Worm (Caenorhabditis elegans): ENCODE measurements around the gene insc-1.
A peak's percentile ranks its signal among the peaks of the same experiment; 100 is the strongest.

The insc-1 gene

ce11 chrII:7342884-7343283 is 15.8 kb upstream of the insc-1 start:
- TF ChIP-seq mdl-1 (tag; optimal IDR thresholded peaks at IDR 0.05) (peak; percentile 50), ama-1 (optimal IDR thresholded peaks at IDR 0.05) (peak; percentile 48), nhr-28 (tag; optimal IDR thresholded peaks at IDR 0.05) (no peak), nhr-23 (tag; optimal IDR thresholded peaks at IDR 0.05) (peak; percentile 63), fkh-2 (tag; optimal IDR thresholded peaks at IDR 0.05) (no peak), jun-1 (tag; optimal IDR thresholded peaks at IDR 0.05) (no peak), sea-2 (GFP tag; optimal IDR thresholded peaks at IDR 0.05) (no peak), egl-27 (tag; optimal IDR thresholded peaks at IDR 0.05) (no peak), ceh-9 (tag; optimal IDR thresholded peaks at IDR 0.05) (no peak), ztf-11 (tag; optimal IDR thresholded peaks at IDR 0.05) (no peak), elt-1 (tag; optimal IDR thresholded peaks at IDR 0.05) (no peak), lin-39 (tag; optimal IDR thresholded peaks at IDR 0.05) (no peak), R02D3.7 (tag; optimal IDR thresholded peaks at IDR 0.05) (peak; percentile 0), lin-15B (tag; optimal IDR thresholded peaks at IDR 0.05) (no peak), ceh-28 (tag; optimal IDR thresholded peaks at IDR 0.05) (no peak), nhr-43 (tag; optimal IDR thresholded peaks at IDR 0.05; ENCODE audit: poor library complexity, severe bottlenecking) (peak; percentile 89), nhr-237 (tag; optimal IDR thresholded peaks at IDR 0.05) (no peak)

DNA sequence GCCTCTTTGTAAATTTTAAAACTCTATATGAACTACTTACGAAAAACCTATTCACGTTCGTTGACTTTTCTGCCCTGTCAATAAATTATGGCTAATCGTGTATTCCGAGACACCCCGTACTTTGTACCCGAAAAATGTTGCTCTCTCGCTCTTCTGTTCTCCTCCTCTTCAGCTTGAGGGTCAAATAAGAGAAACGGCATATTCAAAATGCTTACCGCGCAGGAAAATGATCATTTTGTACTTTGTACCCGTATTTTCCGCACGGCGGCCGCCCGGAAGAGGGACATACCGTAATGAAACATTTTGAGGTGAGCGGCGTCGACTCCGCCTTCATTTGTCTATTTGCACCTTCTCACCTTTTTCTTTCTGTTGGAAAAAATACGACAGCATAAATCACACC is 15.0 kb upstream of the insc-1 start:
- TF ChIP-seq pqm-1 (tag; optimal IDR thresholded peaks at IDR 0.05): no peak
- TF ChIP-seq zag-1 (tag; optimal IDR thresholded peaks at IDR 0.05): no peak
- TF ChIP-seq skn-1 (tag; optimal IDR thresholded peaks at IDR 0.05): no peak
- TF ChIP-seq lin-39 (tag; optimal IDR thresholded peaks at IDR 0.05): peak; percentile 34
- TF ChIP-seq ceh-16 (tag; optimal IDR thresholded peaks at IDR 0.05): no peak
- TF ChIP-seq ama-1 (optimal IDR thresholded peaks at IDR 0.05): peak; percentile 86
- no peak for TF ChIP-seq lin-15B (tag; optimal IDR thresholded peaks at IDR 0.05)
- TF ChIP-seq mdl-1 (tag; optimal IDR thresholded peaks at IDR 0.05): no peak
- TF ChIP-seq hmg-11 (tag; optimal IDR thresholded peaks at IDR 0.05): no peak
- TF ChIP-seq fkh-10 (GFP tag; optimal IDR thresholded peaks at IDR 0.05): no peak
- TF ChIP-seq lsy-12 (tag; optimal IDR thresholded peaks at IDR 0.05): no peak
- TF ChIP-seq unc-62 (GFP tag; optimal IDR thresholded peaks at IDR 0.05): no peak
- TF ChIP-seq nhr-12 (tag; optimal IDR thresholded peaks at IDR 0.05): no peak
- no peak for TF ChIP-seq mml-1 (tag; optimal IDR thresholded peaks at IDR 0.05)
- TF ChIP-seq nfya-1 (tag; optimal IDR thresholded peaks at IDR 0.05; ENCODE audit: insufficient read depth): no peak
- TF ChIP-seq egl-27 (tag; optimal IDR thresholded peaks at IDR 0.05): no peak

DNA sequence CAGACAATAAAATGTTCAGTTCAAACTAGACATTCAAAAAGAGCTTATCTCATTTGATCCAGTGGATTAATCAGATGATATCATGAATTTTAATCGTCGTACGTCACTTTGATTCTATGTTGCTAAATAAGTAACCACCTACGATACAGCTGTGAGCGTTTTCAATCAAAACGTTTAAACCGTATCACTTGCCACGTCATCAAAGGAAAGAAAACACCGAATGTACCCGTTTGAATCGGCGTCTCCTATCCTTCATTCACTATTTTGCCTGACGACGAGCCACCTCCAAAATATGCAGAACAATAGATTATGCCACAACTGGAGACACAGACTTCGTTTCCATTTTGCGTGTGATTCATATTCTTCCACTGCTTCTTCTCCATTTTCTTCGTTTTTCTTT is 12.8 kb upstream of the insc-1 start:
- TF ChIP-seq ama-1 (optimal IDR thresholded peaks at IDR 0.05) (peak; percentile 84), snpc-4 (tag; optimal IDR thresholded peaks at IDR 0.05) (no peak), pqm-1 (tag; optimal IDR thresholded peaks at IDR 0.05) (no peak), zag-1 (tag; optimal IDR thresholded peaks at IDR 0.05) (no peak), ceh-9 (tag; optimal IDR thresholded peaks at IDR 0.05) (no peak), lin-39 (tag; optimal IDR thresholded peaks at IDR 0.05) (no peak)

DNA sequence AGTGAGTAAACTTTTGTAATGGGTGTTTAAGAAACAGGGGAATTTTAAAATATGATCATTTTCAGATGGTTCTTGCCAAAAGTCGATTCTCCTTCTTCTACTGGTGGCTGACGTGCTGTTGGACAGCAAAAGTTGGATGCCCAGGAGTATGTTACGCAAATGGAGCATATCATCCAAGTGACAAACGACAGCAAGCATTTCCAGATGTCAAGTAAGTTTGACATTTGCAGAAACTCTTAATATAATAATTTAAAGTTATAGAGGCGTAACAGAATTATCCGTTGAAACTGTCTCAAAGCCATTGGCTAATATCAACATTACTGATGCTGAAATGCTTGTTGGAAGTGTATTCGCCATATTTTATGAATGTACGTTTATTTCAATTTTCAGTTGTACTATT is 10.6 kb upstream of the insc-1 start:
- TF ChIP-seq lin-15B (tag; optimal IDR thresholded peaks at IDR 0.05) (no peak), fkh-10 (GFP tag; optimal IDR thresholded peaks at IDR 0.05) (no peak), ceh-16 (tag; optimal IDR thresholded peaks at IDR 0.05) (no peak), nfya-1 (tag; optimal IDR thresholded peaks at IDR 0.05; ENCODE audit: insufficient read depth) (no peak), nhr-76 (tag; optimal IDR thresholded peaks at IDR 0.05) (no peak), nhr-12 (tag; optimal IDR thresholded peaks at IDR 0.05) (no peak), ceh-82 (tag; optimal IDR thresholded peaks at IDR 0.05) (no peak), nhr-237 (tag; optimal IDR thresholded peaks at IDR 0.05) (no peak), fkh-2 (tag; optimal IDR thresholded peaks at IDR 0.05) (no peak)

ce11 chrII:7352507-7352906 is 6.2 kb upstream of the insc-1 start, which contains the start of gene hsp-4:
hsp-4 (minus strand) TSS chrII:7352645.
- TF ChIP-seq daf-12 (tag; optimal IDR thresholded peaks at IDR 0.05): no peak
- TF ChIP-seq unc-62 (GFP tag; optimal IDR thresholded peaks at IDR 0.05): no peak
- no peak for TF ChIP-seq nhr-76 (tag; optimal IDR thresholded peaks at IDR 0.05)
- no peak for TF ChIP-seq hmg-11 (tag; optimal IDR thresholded peaks at IDR 0.05)
- no peak for TF ChIP-seq egl-27 (tag; optimal IDR thresholded peaks at IDR 0.05)
- TF ChIP-seq ceh-16 (tag; optimal IDR thresholded peaks at IDR 0.05): no peak
- TF ChIP-seq ztf-11 (tag; optimal IDR thresholded peaks at IDR 0.05): no peak
- TF ChIP-seq lsy-12 (tag; optimal IDR thresholded peaks at IDR 0.05): no peak
- no peak for TF ChIP-seq lin-15B (tag; optimal IDR thresholded peaks at IDR 0.05)
- no peak for TF ChIP-seq unc-39 (tag; optimal IDR thresholded peaks at IDR 0.05)
- TF ChIP-seq nhr-23 (tag; optimal IDR thresholded peaks at IDR 0.05): peak; percentile 63
- TF ChIP-seq ceh-28 (tag; optimal IDR thresholded peaks at IDR 0.05): peak; percentile 2
- no peak for TF ChIP-seq nhr-43 (tag; optimal IDR thresholded peaks at IDR 0.05; ENCODE audit: poor library complexity, severe bottlenecking)
- no peak for TF ChIP-seq R02D3.7 (tag; optimal IDR thresholded peaks at IDR 0.05)
- no peak for TF ChIP-seq skn-1 (tag; optimal IDR thresholded peaks at IDR 0.05)
- TF ChIP-seq ceh-82 (tag; optimal IDR thresholded peaks at IDR 0.05): no peak
- TF ChIP-seq nhr-11 (tag; optimal IDR thresholded peaks at IDR 0.05): no peak
- no peak for TF ChIP-seq pqm-1 (tag; optimal IDR thresholded peaks at IDR 0.05)
- no peak for TF ChIP-seq fkh-10 (GFP tag; optimal IDR thresholded peaks at IDR 0.05)
- TF ChIP-seq elt-2 (tag; optimal IDR thresholded peaks at IDR 0.05): peak; percentile 43
- no peak for TF ChIP-seq aly-2 (tag; optimal IDR thresholded peaks at IDR 0.05)
- TF ChIP-seq nhr-12 (tag; optimal IDR thresholded peaks at IDR 0.05): no peak
- peak; percentile 46 for TF ChIP-seq nfya-1 (tag; optimal IDR thresholded peaks at IDR 0.05; ENCODE audit: insufficient read depth)
- TF ChIP-seq ztf-4 (tag; optimal IDR thresholded peaks at IDR 0.05): no peak
- no peak for TF ChIP-seq nhr-67 (tag; optimal IDR thresholded peaks at IDR 0.05)
- no peak for TF ChIP-seq lin-39 (tag; optimal IDR thresholded peaks at IDR 0.05)
- peak; percentile 67 for TF ChIP-seq nhr-25 (tag; optimal IDR thresholded peaks at IDR 0.05)
- no peak for TF ChIP-seq eor-1 (tag; optimal IDR thresholded peaks at IDR 0.05)

All from whole organism, L3 larva.